Worm (Caenorhabditis elegans) whole organism, L1 larva: ENCODE data around the gene Y57G11C.33.

Experiments
- C04F5.9 ChIP-seq: sonication (generic microtip); optimal IDR thresholded peaks from 2 replicates; lab custom pipeline; 2016; ENCODE audit warnings: missing genetic modification characterization, missing compliant biosample characterization
- C34B4.2 ChIP-seq: sonication (generic microtip); optimal IDR thresholded peaks from 2 replicates; lab custom pipeline; 2017; ENCODE audit warnings: mild to moderate bottlenecking, missing genetic modification characterization, missing compliant biosample characterization
- Y116A8C.19 ChIP-seq: sonication (generic microtip); optimal IDR thresholded peaks from 2 replicates; lab custom pipeline; 2016; ENCODE audit warnings: missing compliant biosample characterization, missing genetic modification characterization, borderline replicate concordance
- aha-1 ChIP-seq: fragments of 150-350 bp; optimal IDR thresholded peaks from 2 replicates; lab custom pipeline; 2014; ENCODE audit warnings: missing biosample characterization, missing genetic modification characterization
- alr-1 ChIP-seq: fragments of 200-800 bp; sonication (Bioruptor generic); optimal IDR thresholded peaks from 2 replicates; lab custom pipeline; 2018; ENCODE audit warnings: borderline replicate concordance, mild to moderate bottlenecking, missing genetic modification characterization, missing compliant biosample characterization
- aly-2 ChIP-seq: fragments of 150-350 bp; optimal IDR thresholded peaks from 2 replicates; lab custom pipeline; 2014; ENCODE audit warnings: missing biosample characterization, missing genetic modification characterization
- ama-1 ChIP-seq: fragments of 150-350 bp; optimal IDR thresholded peaks from 2 replicates; lab custom pipeline; 2014
- ceh-63 ChIP-seq: fragments of 200-800 bp; sonication (Bioruptor generic); optimal IDR thresholded peaks from 2 replicates; lab custom pipeline; 2018; ENCODE audit warnings: mild to moderate bottlenecking, missing genetic modification characterization, missing compliant biosample characterization
- ceh-88 ChIP-seq: fragments of 200-800 bp; sonication (Bioruptor generic); IDR thresholded peaks from 2 replicates; pipeline ENCODE4 v1.3.6; 2022; ENCODE audit warnings: missing genetic modification characterization, missing compliant biosample characterization
- ces-1 ChIP-seq: fragments of 150-350 bp; optimal IDR thresholded peaks from 2 replicates; lab custom pipeline; 2014; ENCODE audit warnings: missing biosample characterization, missing genetic modification reagents, missing genetic modification characterization
- dsc-1 ChIP-seq: sonication (generic microtip); optimal IDR thresholded peaks from 2 replicates; lab custom pipeline; 2016; ENCODE audit warnings: mild to moderate bottlenecking, missing genetic modification characterization, missing compliant biosample characterization
- efl-1 ChIP-seq, 4 experiments: fragments of 150-350 bp; optimal IDR thresholded peaks in 3 of 4; peaks in 1 of 4; 1 replicate in 1 of 4; 2 replicates in 3 of 4; lab custom pipeline; 2014; ENCODE audit warnings: missing biosample characterization in 2 of 4, missing genetic modification characterization in 2 of 4, missing genetic modification reagents in 2 of 4
- efl-3 ChIP-seq: fragments of 200-800 bp; sonication (Bioruptor generic); optimal IDR thresholded peaks from 2 replicates; lab custom pipeline; 2018; ENCODE audit warnings: mild to moderate bottlenecking, missing genetic modification characterization, missing compliant biosample characterization
- egl-13 ChIP-seq: sonication (generic microtip); optimal IDR thresholded peaks from 2 replicates; lab custom pipeline; 2016; ENCODE audit warnings: missing genotype, missing genetic modification reagents, missing genetic modification characterization, missing compliant biosample characterization
- egl-27 ChIP-seq, 2 experiments: fragments of 150-350 bp in 1 of 2; sonication (generic microtip); optimal IDR thresholded peaks; 3 replicates each; lab custom pipeline; 2017 to 2018; ENCODE audit warnings: missing biosample characterization in 2 of 2, missing genetic modification characterization in 2 of 2, missing genetic modification reagents in 2 of 2
- elt-3 ChIP-seq, 6 experiments: fragments of 150-350 bp in 1 of 6; sonication (generic microtip); optimal IDR thresholded peaks; 2 replicates each; lab custom pipeline; 2017 to 2018; ENCODE audit warnings: missing biosample characterization in 6 of 6, missing genetic modification characterization in 6 of 6, inconsistent platforms in 1 of 6
- fkh-4 ChIP-seq: sonication (generic microtip); optimal IDR thresholded peaks from 2 replicates; lab custom pipeline; 2016; ENCODE audit warnings: missing compliant biosample characterization, missing genetic modification characterization, borderline replicate concordance
- fkh-8 ChIP-seq: sonication (generic microtip); optimal IDR thresholded peaks from 2 replicates; lab custom pipeline; 2016; ENCODE audit warnings: mild to moderate bottlenecking, missing genetic modification characterization, missing compliant biosample characterization
- fos-1 ChIP-seq: fragments of 150-350 bp; optimal IDR thresholded peaks from 2 replicates; lab custom pipeline; 2014; ENCODE audit warnings: missing biosample characterization, missing genetic modification characterization
- grh-1 ChIP-seq: fragments of 200-800 bp; sonication (Bioruptor generic); IDR thresholded peaks from 2 replicates; pipeline ENCODE4 v1.3.6; 2022; ENCODE audit warnings: missing genetic modification reagents, missing genetic modification characterization, missing compliant biosample characterization
- hlh-17 ChIP-seq: fragments of 200-800 bp; sonication (Bioruptor generic); optimal IDR thresholded peaks from 2 replicates; lab custom pipeline; 2018; ENCODE audit warnings: missing genetic modification characterization, mild to moderate bottlenecking, missing compliant biosample characterization, moderate library complexity, borderline replicate concordance
- hlh-4 ChIP-seq: sonication (generic microtip); optimal IDR thresholded peaks from 2 replicates; lab custom pipeline; 2016; ENCODE audit warnings: mild to moderate bottlenecking, missing genetic modification characterization, missing compliant biosample characterization
- hpl-2 ChIP-seq: fragments of 150-350 bp; optimal IDR thresholded peaks from 2 replicates; lab custom pipeline; 2014; ENCODE audit warnings: missing biosample characterization, missing genetic modification reagents, missing genetic modification characterization
- irx-1 ChIP-seq: sonication (generic microtip); optimal IDR thresholded peaks from 2 replicates; lab custom pipeline; 2016; ENCODE audit warnings: missing genetic modification characterization, missing compliant biosample characterization
- lin-15B ChIP-seq: fragments of 150-350 bp; sonication (generic microtip); optimal IDR thresholded peaks from 3 replicates; lab custom pipeline; 2014; ENCODE audit warnings: missing biosample characterization, missing genetic modification characterization
- lin-39 ChIP-seq: fragments of 150-350 bp; optimal IDR thresholded peaks from 2 replicates; lab custom pipeline; 2014; ENCODE audit warnings: missing biosample characterization, missing genetic modification reagents, missing genetic modification characterization
- lsy-2 ChIP-seq, 2 experiments: fragments of 150-350 bp; optimal IDR thresholded peaks; 2 replicates each; lab custom pipeline; 2014; ENCODE audit warnings: missing biosample characterization in 2 of 2, missing genetic modification characterization in 2 of 2
- mab-9 ChIP-seq: fragments of 200-800 bp; sonication (Bioruptor generic); IDR thresholded peaks from 2 replicates; pipeline ENCODE4 v1.3.6; 2022; ENCODE audit warnings: missing genetic modification reagents, missing genetic modification characterization, missing compliant biosample characterization
- mep-1 ChIP-seq: fragments of 150-350 bp; optimal IDR thresholded peaks from 2 replicates; lab custom pipeline; 2014; ENCODE audit warnings: missing biosample characterization, missing genetic modification characterization
- nhr-11 ChIP-seq: fragments of 150-350 bp; optimal IDR thresholded peaks from 2 replicates; lab custom pipeline; 2014; ENCODE audit warnings: missing biosample characterization, missing genetic modification characterization
- nhr-12 ChIP-seq: sonication (generic microtip); optimal IDR thresholded peaks from 2 replicates; lab custom pipeline; 2017; ENCODE audit warnings: missing biosample characterization, missing genetic modification characterization
- nhr-19 ChIP-seq: fragments of 200-800 bp; sonication (Bioruptor generic); conservative IDR thresholded peaks from 2 replicates; pipeline ENCODE4 v1.3.6; 2022; ENCODE audit warnings: missing genetic modification characterization, missing compliant biosample characterization
- nhr-237 ChIP-seq: fragments of 150-350 bp; optimal IDR thresholded peaks from 2 replicates; lab custom pipeline; 2014; ENCODE audit warnings: missing biosample characterization, missing genetic modification characterization
- nhr-71 ChIP-seq: sonication (generic microtip); optimal IDR thresholded peaks from 2 replicates; lab custom pipeline; 2016; ENCODE audit warnings: mild to moderate bottlenecking, missing genetic modification characterization, moderate library complexity, missing compliant biosample characterization
- nhr-76 ChIP-seq: sonication (generic microtip); optimal IDR thresholded peaks from 2 replicates; lab custom pipeline; 2017; ENCODE audit warnings: missing biosample characterization, missing genetic modification characterization
- nhr-84 ChIP-seq: sonication (generic microtip); optimal IDR thresholded peaks from 2 replicates; lab custom pipeline; 2017; ENCODE audit warnings: missing biosample characterization, missing genetic modification characterization
- nhr-85 ChIP-seq: sonication (generic microtip); peaks from one replicate; lab custom pipeline; 2016; ENCODE audit warnings: missing genetic modification characterization, inconsistent platforms, missing compliant biosample characterization
- nhr-90 ChIP-seq: sonication (generic microtip); optimal IDR thresholded peaks from 2 replicates; lab custom pipeline; 2016; ENCODE audit warnings: mild to moderate bottlenecking, missing genetic modification characterization, missing compliant biosample characterization; ENCODE audit not compliant: poor library complexity
- pag-3 ChIP-seq: sonication (generic microtip); optimal IDR thresholded peaks from 2 replicates; lab custom pipeline; 2017; ENCODE audit warnings: missing genetic modification characterization, mild to moderate bottlenecking, missing compliant biosample characterization, antibody characterized with exemption, borderline replicate concordance; ENCODE audit not compliant: insufficient read depth
- pax-3 ChIP-seq: fragments of 200-800 bp; sonication (Bioruptor generic); optimal IDR thresholded peaks from 2 replicates; lab custom pipeline; 2018; ENCODE audit warnings: mild to moderate bottlenecking, missing genetic modification characterization, moderate library complexity, missing compliant biosample characterization
- pqm-1 ChIP-seq: sonication (generic microtip); optimal IDR thresholded peaks from 3 replicates; lab custom pipeline; 2017; ENCODE audit warnings: missing biosample characterization, missing genetic modification characterization
- rnt-1 ChIP-seq: sonication (generic microtip); optimal IDR thresholded peaks from 2 replicates; lab custom pipeline; 2016; ENCODE audit warnings: mild to moderate bottlenecking, missing genetic modification characterization, moderate library complexity, missing compliant biosample characterization
- skn-1 ChIP-seq: fragments of 150-350 bp; optimal IDR thresholded peaks from 2 replicates; lab custom pipeline; 2014; ENCODE audit warnings: missing biosample characterization, missing genetic modification characterization
- swsn-7 ChIP-seq: sonication (generic microtip); optimal IDR thresholded peaks from 2 replicates; lab custom pipeline; 2016; ENCODE audit warnings: missing genetic modification characterization, missing compliant biosample characterization
- unc-130 ChIP-seq: fragments of 150-350 bp; optimal IDR thresholded peaks from 2 replicates; lab custom pipeline; 2017; ENCODE audit warnings: missing biosample characterization, missing genetic modification characterization, inconsistent platforms
- unc-62 ChIP-seq: fragments of 150-350 bp; optimal IDR thresholded peaks from 2 replicates; lab custom pipeline; 2014; ENCODE audit warnings: missing biosample characterization, missing genetic modification reagents, missing genetic modification characterization
- unc-86 ChIP-seq: sonication (generic microtip); optimal IDR thresholded peaks from 2 replicates; lab custom pipeline; 2016; ENCODE audit warnings: missing genetic modification characterization, missing compliant biosample characterization
- vab-15 ChIP-seq: sonication (generic microtip); optimal IDR thresholded peaks from 2 replicates; lab custom pipeline; 2017; ENCODE audit warnings: missing genotype, mild to moderate bottlenecking, missing genetic modification characterization, missing compliant biosample characterization
- xbp-1 ChIP-seq: sonication (generic microtip); optimal IDR thresholded peaks from 2 replicates; lab custom pipeline; 2016; ENCODE audit warnings: missing genetic modification characterization, missing compliant biosample characterization
- zag-1 ChIP-seq: fragments of 150-350 bp; optimal IDR thresholded peaks from 2 replicates; lab custom pipeline; 2014; ENCODE audit warnings: missing biosample characterization, missing genetic modification characterization
- zip-4 ChIP-seq: fragments of 200-800 bp; sonication (Bioruptor generic); optimal IDR thresholded peaks from 2 replicates; lab custom pipeline; 2018; ENCODE audit warnings: mild to moderate bottlenecking, missing genetic modification characterization, moderate library complexity, missing compliant biosample characterization

Y57G11C.33 gene

DNA sequence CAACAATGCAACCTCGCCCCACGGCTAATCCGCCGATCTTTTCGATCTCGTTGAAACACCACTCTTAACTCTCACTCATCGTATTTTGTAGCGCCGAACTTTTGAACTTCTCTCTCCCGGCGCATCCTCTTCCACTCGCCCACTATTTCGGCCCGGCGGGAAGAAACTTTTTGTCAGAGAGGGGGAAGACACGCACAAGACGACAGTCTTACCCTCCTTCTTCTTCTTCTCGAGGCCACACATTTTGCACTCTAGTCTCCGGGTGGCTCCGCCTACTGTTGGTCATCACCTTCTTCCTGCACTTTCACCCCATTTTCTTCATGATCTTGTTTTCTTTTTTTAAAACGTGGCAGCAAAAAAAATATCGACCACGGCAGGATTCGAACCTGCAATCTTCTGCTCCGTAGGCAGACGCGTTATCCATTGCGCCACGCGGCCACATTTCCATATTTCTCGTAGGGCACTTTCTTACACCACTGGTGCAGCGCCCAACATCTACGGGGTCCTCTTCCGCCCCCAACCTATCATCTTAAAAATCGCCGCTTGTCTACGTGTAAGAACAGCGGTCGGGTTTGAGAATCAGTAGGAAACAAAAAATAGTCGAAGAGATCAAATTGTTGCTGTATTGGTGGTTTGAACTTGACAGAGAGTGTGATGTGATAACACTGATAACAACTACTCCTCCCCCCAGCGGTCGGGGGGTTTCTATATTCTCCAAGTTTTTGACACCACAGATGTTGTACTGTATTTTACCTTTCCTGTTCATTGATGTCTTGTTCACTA, 45.7 kb upstream of the Y57G11C.33 start (continued):
- TF ChIP-seq swsn-7 (tag; lab: Kevin White, UChicago) = peak; percentile 35
- TF ChIP-seq efl-1 (optimal IDR thresholded peaks at IDR 0.05; lab: Kevin White, UChicago) = peak; percentile 25 to 53
- peak in 1 of 2 experiments; percentile 90 for TF ChIP-seq efl-1 (GFP tag; optimal IDR thresholded peaks at IDR 0.05 in 1 of 2; lab: Kevin White, UChicago)
- no peak for TF ChIP-seq hlh-4 (tag; lab: Kevin White, UChicago)
- TF ChIP-seq mab-9 = 0 out of 2 replicates have a peak, but pooled peaks have one; percentile 7
- no peak for TF ChIP-seq aly-2
- TF ChIP-seq nhr-76 (tag; lab: Kevin White, UChicago) = no peak
- no peak for TF ChIP-seq fos-1 (tag; lab: Kevin White, UChicago)
- TF ChIP-seq grh-1 = peak; percentile 47; the same call in 1 of the 2 replicates
- TF ChIP-seq ceh-88 (GFP tag; lab: Robert Waterston, UW) = no peak
- TF ChIP-seq Y116A8C.19 (tag; lab: Kevin White, UChicago) = no peak
- peak; percentile 92 for TF ChIP-seq nhr-85 (tag; lab: Kevin White, UChicago)
- TF ChIP-seq nhr-90 = peak; percentile 51
- no peak for TF ChIP-seq pag-3 (tag; lab: Kevin White, UChicago)
- no peak for TF ChIP-seq nhr-84
- no peak for TF ChIP-seq pqm-1
- TF ChIP-seq unc-130 (tag; lab: Kevin White, UChicago) = no peak
- TF ChIP-seq ama-1 (lab: Kevin White, UChicago) = no peak
- TF ChIP-seq rnt-1 (tag; lab: Kevin White, UChicago) = peak; percentile 65
- no peak for TF ChIP-seq nhr-237 (tag; lab: Kevin White, UChicago)
- peak; percentile 7 for TF ChIP-seq irx-1 (tag; lab: Kevin White, UChicago)
- TF ChIP-seq lsy-2 (tag; optimal IDR thresholded peaks at IDR 0.05; lab: Kevin White, UChicago) = peak; percentile 48 to 56
- TF ChIP-seq hlh-17 (GFP tag; lab: Kevin White, UChicago) = no peak
- no peak for TF ChIP-seq zip-4 (GFP tag; lab: Kevin White, UChicago)
- peak; percentile 55 for TF ChIP-seq lin-15B (tag; lab: Kevin White, UChicago)
- TF ChIP-seq egl-27 (tag; optimal IDR thresholded peaks at IDR 0.05; lab: Kevin White, UChicago) = no peak
- no peak for TF ChIP-seq fkh-8 (tag; lab: Kevin White, UChicago)
- TF ChIP-seq lin-39 (tag; lab: Kevin White, UChicago) = no peak
- no peak for TF ChIP-seq ces-1 (GFP tag; lab: Kevin White, UChicago)
- peak; percentile 14 for TF ChIP-seq efl-3 (GFP tag; lab: Kevin White, UChicago)
- no peak for TF ChIP-seq C34B4.2
- peak; percentile 32 for TF ChIP-seq skn-1
- TF ChIP-seq alr-1 (tag; lab: Kevin White, UChicago) = no peak
- peak; percentile 74 for TF ChIP-seq nhr-19 (GFP tag; lab: Robert Waterston, UW)
- TF ChIP-seq nhr-12 (tag; lab: Kevin White, UChicago) = no peak
- TF ChIP-seq aha-1 = no peak
- TF ChIP-seq zag-1 (tag; lab: Kevin White, UChicago) = no peak
- no peak for TF ChIP-seq nhr-11
- TF ChIP-seq xbp-1 = no peak
- TF ChIP-seq mep-1 (tag; lab: Kevin White, UChicago) = peak; percentile 55
- no peak for TF ChIP-seq dsc-1
- TF ChIP-seq elt-3 (tag; optimal IDR thresholded peaks at IDR 0.05; lab: Kevin White, UChicago) = peak in 3 of 6 experiments; percentile 44 to 60 (median 56)
- no peak for TF ChIP-seq hpl-2
- TF ChIP-seq fkh-4 = no peak
- TF ChIP-seq egl-13 (tag; lab: Kevin White, UChicago) = no peak
- no peak for TF ChIP-seq unc-62 (GFP tag; lab: Kevin White, UChicago)
- no peak for TF ChIP-seq vab-15 (tag; lab: Kevin White, UChicago)
- no peak for TF ChIP-seq pax-3 (tag; lab: Kevin White, UChicago)
- no peak for TF ChIP-seq unc-86
- no peak for TF ChIP-seq ceh-63
- TF ChIP-seq C04F5.9 (tag; lab: Kevin White, UChicago) = no peak
- TF ChIP-seq nhr-71 = peak; percentile 89
